Worm (Caenorhabditis elegans) whole organism, mixed stage, embryonic: ENCODE results near the gene tmem-132.

Source experiments
- elt-1 ChIP-seq: sonication (generic microtip); optimal IDR thresholded peaks from 2 replicates; lab custom pipeline; 2017; ENCODE audit warnings: missing genetic modification characterization, mild to moderate bottlenecking, missing compliant biosample characterization, antibody characterized with exemption, moderate library complexity, borderline replicate concordance; ENCODE audit not compliant: insufficient read depth
- elt-3 ChIP-seq: fragments of 150-350 bp; optimal IDR thresholded peaks from 2 replicates; lab custom pipeline; 2014; ENCODE audit warnings: missing biosample characterization, missing genetic modification characterization
- lin-13 ChIP-seq: fragments of 150-350 bp; optimal IDR thresholded peaks from 2 replicates; lab custom pipeline; 2014; ENCODE audit warnings: missing biosample characterization, missing genetic modification characterization
- nhr-12 ChIP-seq: fragments of 150-350 bp; optimal IDR thresholded peaks from 2 replicates; lab custom pipeline; 2014; ENCODE audit warnings: missing biosample characterization, missing genetic modification characterization
- nhr-237 ChIP-seq: fragments of 150-350 bp; optimal IDR thresholded peaks from 2 replicates; lab custom pipeline; 2014; ENCODE audit warnings: missing biosample characterization, missing genetic modification characterization
- nhr-76 ChIP-seq: sonication (generic microtip); optimal IDR thresholded peaks from 2 replicates; lab custom pipeline; 2017; ENCODE audit warnings: missing biosample characterization, missing genetic modification characterization
- pha-4 ChIP-seq: fragments of 150-350 bp; optimal IDR thresholded peaks from 2 replicates; lab custom pipeline; 2018; ENCODE audit warnings: missing biosample characterization, missing genetic modification reagents, missing genetic modification characterization
- snpc-4 ChIP-seq: fragments of 150-350 bp; optimal IDR thresholded peaks from 2 replicates; lab custom pipeline; 2014; ENCODE audit warnings: missing biosample characterization, missing genetic modification characterization
- sptf-1 ChIP-seq: sonication (generic microtip); optimal IDR thresholded peaks from 2 replicates; lab custom pipeline; 2017; ENCODE audit warnings: mild to moderate bottlenecking, missing genetic modification characterization, moderate library complexity, missing compliant biosample characterization
- unc-62 ChIP-seq: fragments of 150-350 bp; optimal IDR thresholded peaks from 2 replicates; lab custom pipeline; 2014; ENCODE audit warnings: missing biosample characterization, missing genetic modification reagents, missing genetic modification characterization

DNA sequence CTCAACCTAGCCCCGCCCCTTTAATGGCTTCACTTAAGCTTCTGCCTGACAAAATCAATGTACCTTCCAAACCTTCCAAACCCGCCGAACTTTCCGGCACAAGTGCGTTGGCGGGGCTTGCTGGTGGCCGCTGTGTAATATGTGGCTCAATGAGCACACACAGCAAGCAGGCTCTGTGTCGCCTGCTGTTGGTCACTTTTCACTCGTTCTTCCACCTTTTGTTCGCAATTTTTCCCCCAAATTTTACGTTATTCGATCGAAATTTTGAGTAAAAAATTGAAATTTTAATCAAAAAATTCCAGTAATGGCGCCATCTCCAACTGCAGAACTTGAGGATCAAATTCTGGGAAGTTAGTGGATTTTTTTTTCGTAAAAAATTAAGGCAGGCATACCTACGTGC is 15.8 kb downstream of the tmem-132 start, which contains the start of gene set-27:
- TF ChIP-seq elt-3 (no peak), snpc-4 (tag; lab: Kevin White, UChicago) (no peak), nhr-76 (tag; lab: Kevin White, UChicago) (no peak), unc-62 (GFP tag; lab: Kevin White, UChicago) (no peak), nhr-12 (tag; lab: Kevin White, UChicago) (no peak), pha-4 (tag; lab: Kevin White, UChicago) (no peak), lin-13 (no peak), elt-1 (tag; lab: Kevin White, UChicago) (no peak), nhr-237 (no peak), sptf-1 (no peak)
